Fruit fly (Drosophila melanogaster) whole organism, embryonic: ENCODE measurements around the gene CG5697.

Experiments used
- Asciz ChIP-seq: fragments of 200-800 bp; sonication (Bioruptor generic); optimal IDR thresholded peaks from 2 replicates; lab custom pipeline; 2017; ENCODE audit warnings: missing biosample characterization, mild to moderate bottlenecking, missing genetic modification characterization, missing genetic modification reagents
- Atf6 ChIP-seq: fragments of 200-800 bp; sonication (Bioruptor generic); IDR thresholded peaks from 2 replicates; pipeline ENCODE4 v1.3.6; 2022; ENCODE audit warnings: missing biosample characterization, missing genetic modification characterization
- Bgb ChIP-seq: fragments of 200-800 bp; sonication (Bioruptor generic); IDR thresholded peaks from 2 replicates; pipeline ENCODE4 v1.3.6; 2022; ENCODE audit warnings: missing biosample characterization, missing genetic modification characterization; ENCODE audit not compliant: partially characterized antibody
- CG10321 ChIP-seq: fragments of 200-800 bp; sonication (Bioruptor generic); IDR thresholded peaks from 2 replicates; pipeline ENCODE4 v1.3.6; 2022; ENCODE audit warnings: missing biosample characterization, missing genetic modification characterization
- CG10565 ChIP-seq: fragments of 200-800 bp; sonication (Bioruptor generic); optimal IDR thresholded peaks from 3 replicates; lab custom pipeline; 2016; ENCODE audit warnings: missing biosample characterization, mild to moderate bottlenecking, missing genetic modification characterization
- CG11723 ChIP-seq: fragments of 200-800 bp; sonication (Bioruptor generic); optimal IDR thresholded peaks from 2 replicates; lab custom pipeline; 2017; ENCODE audit warnings: missing biosample characterization, mild to moderate bottlenecking, missing genetic modification characterization
- CG13424 ChIP-seq: fragments of 200-800 bp; sonication (Bioruptor generic); optimal IDR thresholded peaks from 2 replicates; lab custom pipeline; 2019; ENCODE audit warnings: missing biosample characterization, mild to moderate bottlenecking, missing genetic modification characterization, moderate library complexity
- CG14667 ChIP-seq: fragments of 200-800 bp; sonication (Bioruptor generic); IDR thresholded peaks from 2 replicates; pipeline ENCODE4 v1.3.6; 2022; ENCODE audit warnings: missing biosample characterization, missing genetic modification characterization
- CG1602 ChIP-seq: fragments of 200-800 bp; sonication (Bioruptor generic); optimal IDR thresholded peaks from 3 replicates; lab custom pipeline; 2016; ENCODE audit warnings: missing biosample characterization, missing genetic modification characterization
- CG16779 ChIP-seq: fragments of 200-800 bp; sonication (Bioruptor generic); IDR thresholded peaks from 2 replicates; pipeline ENCODE4 v1.3.6; 2022; ENCODE audit warnings: missing biosample characterization, missing genetic modification characterization
- CG16813 ChIP-seq: fragments of 200-800 bp; sonication (Bioruptor generic); IDR thresholded peaks from 3 replicates; pipeline ENCODE4 v1.3.6; 2022; ENCODE audit warnings: missing biosample characterization, missing genetic modification characterization; ENCODE audit not compliant: partially characterized antibody
- CG17802 ChIP-seq: fragments of 200-800 bp; sonication (Bioruptor generic); optimal IDR thresholded peaks from 2 replicates; lab custom pipeline; 2018; ENCODE audit warnings: missing biosample characterization, mild to moderate bottlenecking, missing genetic modification characterization, moderate library complexity
- CG2202 ChIP-seq: fragments of 200-800 bp; sonication (Bioruptor generic); optimal IDR thresholded peaks from 2 replicates; lab custom pipeline; 2018; ENCODE audit warnings: missing biosample characterization, mild to moderate bottlenecking, missing genetic modification characterization
- CG30431 ChIP-seq: fragments of 200-800 bp; sonication (Bioruptor generic); optimal IDR thresholded peaks from 2 replicates; lab custom pipeline; 2017; ENCODE audit warnings: missing biosample characterization, missing genetic modification characterization
- CG32532 ChIP-seq: fragments of 200-800 bp; sonication (Bioruptor generic); IDR thresholded peaks from 2 replicates; pipeline ENCODE4 v1.3.6; 2022; ENCODE audit warnings: missing biosample characterization, missing genetic modification characterization
- CG4404 ChIP-seq: fragments of 200-800 bp; sonication (Bioruptor generic); IDR thresholded peaks from 2 replicates; pipeline ENCODE4 v1.3.6; 2022; ENCODE audit warnings: missing biosample characterization, missing genetic modification characterization
- CG4730 ChIP-seq: fragments of 200-800 bp; sonication (Bioruptor generic); IDR thresholded peaks from 2 replicates; pipeline ENCODE4 v1.3.6; 2022; ENCODE audit warnings: missing biosample characterization, missing genetic modification characterization
- CG4854 ChIP-seq: fragments of 200-800 bp; sonication (Bioruptor generic); optimal IDR thresholded peaks from 2 replicates; lab custom pipeline; 2016; ENCODE audit warnings: missing biosample characterization, missing genetic modification characterization, inconsistent platforms
- CG5180 ChIP-seq: fragments of 200-800 bp; sonication (Bioruptor generic); optimal IDR thresholded peaks from 3 replicates; lab custom pipeline; 2017; ENCODE audit warnings: missing biosample characterization, missing genetic modification characterization, mild to moderate bottlenecking, moderate library complexity, missing genetic modification reagents
- CG7372 ChIP-seq: fragments of 200-800 bp; sonication (Bioruptor generic); IDR thresholded peaks from 2 replicates; pipeline ENCODE4 v1.3.6; 2022; ENCODE audit warnings: missing biosample characterization, missing genetic modification characterization
- CG9817 ChIP-seq: fragments of 200-800 bp; sonication (Bioruptor generic); optimal IDR thresholded peaks from 2 replicates; lab custom pipeline; 2018; ENCODE audit warnings: missing biosample characterization, mild to moderate bottlenecking, missing genetic modification characterization, moderate library complexity
- D19B ChIP-seq: fragments of 200-800 bp; sonication (Bioruptor generic); optimal IDR thresholded peaks from 2 replicates; lab custom pipeline; 2017; ENCODE audit warnings: missing biosample characterization, mild to moderate bottlenecking, missing genetic modification characterization
- Gsc ChIP-seq: fragments of 200-800 bp; sonication (Bioruptor generic); IDR thresholded peaks from 2 replicates; pipeline ENCODE4 v1.3.6; 2022; ENCODE audit warnings: missing biosample characterization, missing genetic modification characterization
- HLHmδ ChIP-seq: fragments of 200-800 bp; sonication (Bioruptor generic); optimal IDR thresholded peaks from 2 replicates; lab custom pipeline; 2018; ENCODE audit warnings: missing biosample characterization, mild to moderate bottlenecking, missing genetic modification characterization, moderate library complexity
- Hmx ChIP-seq: fragments of 200-800 bp; sonication (Bioruptor generic); optimal IDR thresholded peaks from 2 replicates; lab custom pipeline; 2016; ENCODE audit warnings: missing biosample characterization, missing genetic modification characterization
- Hr39 ChIP-seq: fragments of >200 bp; optimal IDR thresholded peaks from 2 replicates; lab custom pipeline; 2017
- Lhr ChIP-seq: fragments of 200-800 bp; sonication (Bioruptor generic); optimal IDR thresholded peaks from 3 replicates; lab custom pipeline; 2017; ENCODE audit warnings: mild to moderate bottlenecking, missing biosample characterization, missing genetic modification reagents, missing genetic modification characterization
- Oli ChIP-seq: fragments of 200-800 bp; sonication (Bioruptor generic); optimal IDR thresholded peaks from 2 replicates; lab custom pipeline; 2018; ENCODE audit warnings: missing biosample characterization, mild to moderate bottlenecking, missing genetic modification characterization, moderate library complexity
- Sox102F ChIP-seq: fragments of 200-800 bp; sonication (Bioruptor generic); optimal IDR thresholded peaks from 2 replicates; lab custom pipeline; 2018; ENCODE audit warnings: missing biosample characterization, mild to moderate bottlenecking, missing genetic modification characterization, moderate library complexity
- Tbp ChIP-seq: fragments of >200 bp; optimal IDR thresholded peaks from 2 replicates; lab custom pipeline; 2018; ENCODE audit warnings: missing biosample characterization, missing genetic modification characterization
- bbx ChIP-seq: fragments of 200-800 bp; sonication (Bioruptor generic); IDR thresholded peaks from 2 replicates; pipeline ENCODE4 v1.3.6; 2022; ENCODE audit warnings: missing biosample characterization, missing genetic modification characterization; ENCODE audit not compliant: partially characterized antibody
- bigmax ChIP-seq: fragments of 200-800 bp; sonication (Bioruptor generic); optimal IDR thresholded peaks from 2 replicates; lab custom pipeline; 2018; ENCODE audit warnings: missing biosample characterization, mild to moderate bottlenecking, missing genetic modification characterization
- chinmo ChIP-seq: fragments of 200-800 bp; sonication (Bioruptor generic); IDR thresholded peaks from 4 replicates; pipeline ENCODE4 v1.3.6; 2022; ENCODE audit warnings: missing biosample characterization, missing genetic modification characterization; ENCODE audit not compliant: partially characterized antibody
- crc ChIP-seq: fragments of 200-800 bp; sonication (Bioruptor generic); optimal IDR thresholded peaks from 2 replicates; lab custom pipeline; 2016; ENCODE audit warnings: missing biosample characterization, missing genetic modification characterization
- disco-r ChIP-seq: fragments of 200-800 bp; sonication (Bioruptor generic); optimal IDR thresholded peaks from 2 replicates; lab custom pipeline; 2016; ENCODE audit warnings: missing biosample characterization, missing genetic modification characterization
- dmrt99B ChIP-seq: fragments of 200-800 bp; sonication (Bioruptor generic); optimal IDR thresholded peaks from 2 replicates; lab custom pipeline; 2018; ENCODE audit warnings: missing biosample characterization, mild to moderate bottlenecking, missing genetic modification characterization, moderate library complexity
- dysf ChIP-seq: fragments of 200-800 bp; sonication (Bioruptor generic); IDR thresholded peaks from 3 replicates; pipeline ENCODE4 v1.3.6; 2022; ENCODE audit warnings: missing biosample characterization, missing genetic modification characterization
- fu2 ChIP-seq: fragments of 200-800 bp; sonication (Bioruptor generic); optimal IDR thresholded peaks from 2 replicates; lab custom pipeline; 2016; ENCODE audit warnings: missing biosample characterization, missing genetic modification characterization
- gro ChIP-seq: fragments of 200-800 bp; sonication (Bioruptor generic); optimal IDR thresholded peaks from 2 replicates; lab custom pipeline; 2016; ENCODE audit warnings: missing biosample characterization, missing genetic modification characterization
- gsb ChIP-seq: fragments of 200-800 bp; sonication (Bioruptor generic); IDR thresholded peaks from 2 replicates; pipeline ENCODE4 v1.3.6; 2022; ENCODE audit warnings: missing biosample characterization, missing genetic modification characterization
- mam ChIP-seq: fragments of 200-800 bp; sonication (Bioruptor generic); optimal IDR thresholded peaks from 3 replicates; lab custom pipeline; 2016; ENCODE audit warnings: missing biosample characterization, missing genetic modification characterization
- nerfin-1 ChIP-seq: fragments of 200-800 bp; sonication (Bioruptor generic); optimal IDR thresholded peaks from 3 replicates; lab custom pipeline; 2019; ENCODE audit warnings: missing biosample characterization, mild to moderate bottlenecking, missing genetic modification characterization, moderate library complexity
- phol ChIP-seq: fragments of 200-800 bp; sonication (Bioruptor generic); optimal IDR thresholded peaks from 3 replicates; lab custom pipeline; 2018; ENCODE audit warnings: missing biosample characterization, mild to moderate bottlenecking, missing genetic modification characterization, moderate library complexity
- sd ChIP-seq: fragments of 200-800 bp; sonication (Bioruptor generic); optimal IDR thresholded peaks from 3 replicates; lab custom pipeline; 2018; ENCODE audit warnings: missing biosample characterization, mild to moderate bottlenecking, missing genetic modification characterization, moderate library complexity
- sisA ChIP-seq: fragments of 200-800 bp; sonication (Bioruptor generic); IDR thresholded peaks from 2 replicates; pipeline ENCODE4 v1.3.6; 2022; ENCODE audit warnings: missing biosample characterization, missing genetic modification characterization
- tio ChIP-seq: fragments of 200-800 bp; sonication (Bioruptor generic); optimal IDR thresholded peaks from 2 replicates; lab custom pipeline; 2017; ENCODE audit warnings: missing biosample characterization, missing genetic modification characterization, inconsistent platforms
- trem ChIP-seq: fragments of 200-800 bp; optimal IDR thresholded peaks from 3 replicates; lab custom pipeline; 2019; ENCODE audit warnings: missing biosample characterization, mild to moderate bottlenecking, missing genetic modification characterization, moderate library complexity
- wek ChIP-seq: fragments of 200-800 bp; sonication (Bioruptor generic); optimal IDR thresholded peaks from 3 replicates; lab custom pipeline; 2018; ENCODE audit warnings: missing biosample characterization, mild to moderate bottlenecking, missing genetic modification characterization, moderate library complexity
- zen ChIP-seq: fragments of 200-800 bp; sonication (Bioruptor generic); optimal IDR thresholded peaks from 3 replicates; lab custom pipeline; 2018; ENCODE audit warnings: missing biosample characterization, mild to moderate bottlenecking, missing genetic modification characterization, moderate library complexity
- zf30C ChIP-seq: fragments of 200-800 bp; sonication (Bioruptor generic); optimal IDR thresholded peaks from 3 replicates; lab custom pipeline; 2018; ENCODE audit warnings: missing biosample characterization, mild to moderate bottlenecking, missing genetic modification characterization

Gene CG5697

DNA sequence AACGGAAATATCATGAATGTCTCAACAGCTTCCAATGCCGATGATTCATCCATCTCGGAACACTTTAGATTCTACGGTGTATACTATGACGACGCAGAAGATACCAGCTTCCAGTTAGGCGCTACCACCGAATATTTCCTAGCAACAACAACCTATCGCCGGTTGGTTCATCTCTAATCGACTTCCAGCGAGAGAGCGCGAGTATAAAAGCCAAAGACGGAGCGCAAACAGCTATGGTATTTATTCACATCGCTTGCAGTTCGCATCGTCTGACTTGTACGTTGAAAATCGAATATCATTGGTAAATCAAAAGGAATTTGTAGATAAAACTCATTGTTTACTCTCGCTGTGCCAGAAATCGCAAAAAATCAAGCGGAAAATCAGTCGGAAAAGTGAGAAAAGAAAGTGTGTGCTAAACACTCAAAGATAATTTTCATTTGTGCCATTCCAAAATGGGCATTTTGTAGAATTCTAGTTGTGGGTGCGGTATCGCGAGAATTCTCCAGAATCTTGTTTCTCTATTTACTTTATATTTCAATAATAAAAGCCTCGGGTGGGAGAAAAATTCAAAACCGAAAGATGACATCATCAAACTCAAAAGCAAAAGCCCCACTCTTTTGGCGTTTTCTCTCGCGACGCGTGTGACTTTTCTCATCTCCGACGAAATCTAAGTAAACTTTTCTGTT is 49.4 kb downstream of the CG5697 start, which contains the start of gene AnxB9 (continued):
- TF ChIP-seq CG9817 (no peak), Lhr (GFP tag; lab: Kevin White, UChicago) (no peak), Tbp (GFP tag; lab: Kevin White, UChicago) (peak; percentile 79), CG16779 (GFP tag; lab: Robert Waterston, UW) (no peak), zf30C (no peak), bigmax (GFP tag; lab: Kevin White, UChicago) (peak; percentile 43), gro (GFP tag; lab: Kevin White, UChicago) (peak; percentile 71), CG2202 (tag; lab: Kevin White, UChicago) (no peak), dysf (GFP tag; lab: Robert Waterston, UW) (no peak), dmrt99B (tag; lab: Kevin White, UChicago) (peak; percentile 7), CG11723 (peak; percentile 1), Asciz (GFP tag; lab: Kevin White, UChicago) (peak; percentile 29), gsb (no peak), mam (GFP tag; lab: Kevin White, UChicago) (no peak), Bgb (GFP tag; lab: Robert Waterston, UW) (peak; percentile 80), CG16813 (no peak; the same call in 2 of the 3 replicates), CG14667 (GFP tag; lab: Robert Waterston, UW) (no peak), crc (no peak), HLHmδ (peak; percentile 56), nerfin-1 (tag; lab: Kevin White, UChicago) (peak; percentile 4), CG7372 (GFP tag; lab: Robert Waterston, UW) (no peak), zen (tag; lab: Kevin White, UChicago) (no peak), chinmo (GFP tag; lab: Robert Waterston, UW) (peak; percentile 82; the same call in 3 of the 4 replicates), Hmx (GFP tag; lab: Kevin White, UChicago) (no peak), fu2 (no peak), CG4854 (GFP tag; lab: Kevin White, UChicago) (peak; percentile 17), Sox102F (GFP tag; lab: Kevin White, UChicago) (no peak), trem (tag; lab: Kevin White, UChicago) (peak; percentile 41), wek (peak; percentile 70), CG13424 (tag; lab: Kevin White, UChicago) (no peak), sisA (GFP tag; lab: Robert Waterston, UW) (no peak), CG5180 (GFP tag; lab: Kevin White, UChicago) (no peak), bbx (GFP tag; lab: Robert Waterston, UW) (peak; percentile 75), Hr39 (no peak), CG17802 (tag; lab: Kevin White, UChicago) (no peak), Gsc (GFP tag; lab: Robert Waterston, UW) (no peak), CG10565 (GFP tag; lab: Kevin White, UChicago) (no peak), CG4730 (GFP tag; lab: Robert Waterston, UW) (no peak), CG1602 (GFP tag; lab: Kevin White, UChicago) (no peak), CG30431 (GFP tag; lab: Kevin White, UChicago) (no peak), CG32532 (GFP tag; lab: Robert Waterston, UW) (peak; percentile 59; the same call in 1 of the 2 replicates), disco-r (GFP tag; lab: Kevin White, UChicago) (no peak), phol (no peak), D19B (GFP tag; lab: Kevin White, UChicago) (no peak), Oli (tag; lab: Kevin White, UChicago) (no peak), CG4404 (GFP tag; lab: Robert Waterston, UW) (no peak), tio (GFP tag; lab: Kevin White, UChicago) (no peak), sd (tag; lab: Kevin White, UChicago) (peak; percentile 94), CG10321 (GFP tag; lab: Robert Waterston, UW) (no peak), Atf6 (GFP tag; lab: Robert Waterston, UW) (no peak; the same call in 1 of the 2 replicates)
